Worm (Caenorhabditis elegans): Measurements from ENCODE around the gene F44E2.6.

F44E2.6 gene

DNA sequence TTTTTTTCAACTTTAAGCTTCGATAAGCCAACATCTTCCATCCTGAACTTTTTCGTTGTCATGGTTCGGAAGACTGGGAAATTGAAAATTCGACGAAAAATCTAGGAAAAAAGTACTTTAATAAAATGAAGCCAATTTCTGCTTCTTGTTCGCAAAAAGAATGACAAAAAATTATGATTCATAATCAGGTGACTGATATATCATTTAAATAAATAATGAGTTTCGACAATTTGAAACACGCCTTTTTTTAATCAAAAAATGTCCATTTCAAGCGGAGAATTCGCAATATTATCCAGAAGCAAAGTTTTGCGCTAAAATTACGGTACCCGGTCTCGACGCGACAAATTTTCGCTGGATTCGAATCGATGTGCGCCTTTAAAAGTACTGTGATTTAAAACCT lies at the start of gene F44E2.6:
TSS of gene F44E2.6 (minus strand) at position 101 of the 400 bp plus-strand sequence.
- no peak for TF ChIP-seq him-1 (tag; optimal IDR thresholded peaks at IDR 0.05)
- no peak for TF ChIP-seq W03F9.2 (tag; optimal IDR thresholded peaks at IDR 0.05)
- TF ChIP-seq dao-5 (tag; optimal IDR thresholded peaks at IDR 0.05), result no peak

DNA sequence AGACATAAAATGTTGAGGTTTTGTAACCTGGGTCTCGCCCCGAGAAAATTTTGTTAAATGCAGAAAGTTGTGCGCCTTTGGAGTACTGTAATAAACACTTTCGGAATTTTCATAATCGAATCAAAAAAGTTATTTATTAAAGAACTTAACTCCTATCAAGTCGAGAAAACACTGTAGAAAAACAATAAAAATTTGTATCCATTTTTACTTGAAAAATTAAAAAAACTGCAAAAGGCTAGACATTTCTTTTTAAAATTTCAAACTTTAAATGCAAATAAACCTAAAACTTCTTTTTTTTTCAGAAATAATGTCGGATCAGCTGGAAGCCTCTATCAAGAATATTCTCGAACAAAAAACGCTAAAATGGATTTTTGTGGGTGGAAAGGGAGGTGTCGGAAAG lies 49.8 kb upstream of the F44E2.6 start, which contains the start of gene asna-1:
TSS of gene asna-1 (plus strand) at position 301 of the 400 bp plus-strand sequence.
- TF ChIP-seq dao-5 (tag; optimal IDR thresholded peaks at IDR 0.05) (no peak), W03F9.2 (tag; optimal IDR thresholded peaks at IDR 0.05) (no peak)

ce11 chrIII:8893464-8893863 lies 48.5 kb upstream of the F44E2.6 start, which contains the start of gene ZK637.4:
Gene ZK637.4 (plus strand): TSS chrIII:8893764.
- TF ChIP-seq dao-5 (tag; optimal IDR thresholded peaks at IDR 0.05), result no peak
- TF ChIP-seq him-1 (tag; optimal IDR thresholded peaks at IDR 0.05), result no peak
- no peak for TF ChIP-seq W03F9.2 (tag; optimal IDR thresholded peaks at IDR 0.05)

DNA sequence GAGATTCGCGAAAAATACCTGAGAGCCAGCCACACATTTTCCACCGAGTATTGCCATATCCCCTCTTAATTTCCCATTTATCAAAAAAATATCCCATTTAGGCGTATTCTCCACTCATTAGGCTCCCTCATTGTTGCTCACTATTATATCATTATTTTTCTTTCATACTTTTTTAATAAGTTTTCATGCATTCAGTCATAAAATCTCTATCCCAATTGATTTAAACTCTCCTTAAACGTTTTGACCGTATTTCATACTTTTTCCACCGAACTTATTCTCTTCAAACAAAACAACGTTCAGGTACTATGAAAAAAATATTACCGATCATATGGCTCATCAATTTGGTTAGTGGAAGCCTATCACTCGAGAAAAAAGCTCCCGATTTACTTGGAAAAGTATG lies 44.9 kb upstream of the F44E2.6 start, which contains the start of gene lnkn-1:
TSS of gene lnkn-1 (plus strand) at position 301 of the 400 bp plus-strand sequence.
- no peak for TF ChIP-seq dao-5 (tag; optimal IDR thresholded peaks at IDR 0.05)
- no peak for TF ChIP-seq W03F9.2 (tag; optimal IDR thresholded peaks at IDR 0.05)

DNA sequence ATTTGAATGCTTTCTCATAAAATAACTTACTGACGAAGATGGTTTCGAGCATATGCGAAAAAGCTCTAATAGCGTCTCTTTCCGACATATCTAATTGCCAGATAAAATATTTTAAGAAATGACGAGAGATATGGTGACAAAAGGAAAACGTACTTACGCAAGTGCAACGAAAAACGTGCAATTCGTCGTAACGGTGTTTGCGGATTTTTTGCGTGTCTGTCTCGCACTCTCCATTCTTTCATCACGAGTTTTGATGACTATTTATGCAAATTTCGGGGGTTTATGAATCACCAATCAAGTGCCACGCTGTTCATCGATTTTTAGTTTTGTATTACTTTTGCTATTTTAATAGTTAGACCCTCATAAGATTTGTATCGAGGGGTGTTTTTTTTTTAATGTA lies 43.9 kb upstream of the F44E2.6 start, which contains the start of gene ZK637.14:
TSS of gene ZK637.14 (minus strand) at position 201 of the 400 bp plus-strand sequence.
- no peak for TF ChIP-seq him-1 (tag; optimal IDR thresholded peaks at IDR 0.05)
- no peak for TF ChIP-seq dao-5 (tag; optimal IDR thresholded peaks at IDR 0.05)
- peak; percentile 53 for TF ChIP-seq W03F9.2 (tag; optimal IDR thresholded peaks at IDR 0.05)

DNA sequence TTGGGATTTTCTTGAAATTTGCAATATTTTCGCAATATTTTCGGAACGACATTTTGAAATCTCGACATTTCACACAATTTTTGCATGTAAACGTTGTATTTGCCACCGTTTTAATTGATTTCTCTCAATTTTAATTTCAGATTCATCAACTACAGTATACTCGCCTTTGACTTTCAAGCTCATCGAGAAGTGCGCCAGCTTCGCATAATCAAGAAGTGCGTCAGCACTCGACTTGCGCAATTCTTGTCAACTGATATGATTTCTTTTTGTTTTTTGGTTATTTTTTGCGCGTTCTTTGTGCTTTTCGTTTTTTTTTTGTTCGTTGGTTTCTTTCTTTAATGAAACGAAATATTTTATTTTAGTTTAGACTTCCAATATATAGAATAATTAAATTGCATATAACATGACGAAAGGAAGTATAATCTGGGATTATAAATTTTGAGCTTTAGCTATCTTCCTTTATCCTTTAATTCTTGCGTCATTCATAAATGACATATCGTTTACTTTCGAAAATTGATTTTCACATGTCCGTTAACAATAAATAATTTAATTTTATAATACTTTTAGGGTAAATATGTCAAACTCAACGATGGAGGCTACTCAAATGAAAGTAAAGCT lies 42.3 kb upstream of the F44E2.6 start, which contains the start of gene famh-136:
TSS of gene famh-136 (plus strand) at position 568 of the 618 bp plus-strand sequence.
- TF ChIP-seq him-1 (tag; optimal IDR thresholded peaks at IDR 0.05) (peak; percentile 50), dao-5 (tag; optimal IDR thresholded peaks at IDR 0.05) (no peak), W03F9.2 (tag; optimal IDR thresholded peaks at IDR 0.05) (peak; percentile 94)

- TF ChIP-seq dao-5 (tag; optimal IDR thresholded peaks at IDR 0.05) (no peak), him-1 (tag; optimal IDR thresholded peaks at IDR 0.05) (peak; percentile 2), W03F9.2 (tag; optimal IDR thresholded peaks at IDR 0.05) (no peak)
These were observed 41.3 kb upstream of the F44E2.6 start for ce11 chrIII:8886309-8886708.

- TF ChIP-seq him-1 (tag; optimal IDR thresholded peaks at IDR 0.05) (no peak), W03F9.2 (tag; optimal IDR thresholded peaks at IDR 0.05) (no peak), dao-5 (tag; optimal IDR thresholded peaks at IDR 0.05) (no peak)
These were observed 40.1 kb upstream of the F44E2.6 start, which contains the start of gene svop-1 for ce11 chrIII:8885150-8885549. Gene svop-1 (minus strand): TSS chrIII:8885488.

DNA sequence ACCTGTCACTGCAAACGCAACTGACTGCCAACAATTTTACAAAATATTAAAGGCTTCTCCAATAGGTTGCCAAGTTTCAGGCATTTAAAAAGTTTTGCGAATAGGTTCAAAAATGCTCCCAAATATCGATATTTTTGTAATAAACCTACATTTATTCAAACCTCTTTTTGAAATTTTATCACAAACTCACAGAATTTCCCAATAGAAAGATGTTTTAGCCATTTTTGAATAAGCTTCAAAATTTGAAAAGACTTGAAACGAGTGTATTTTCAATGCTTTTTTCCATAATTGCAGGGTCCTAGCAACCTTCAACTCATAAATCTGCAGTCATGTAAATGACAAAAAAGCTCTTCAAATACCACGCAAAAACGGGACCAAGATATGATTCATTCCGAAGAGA lies 37.3 kb upstream of the F44E2.6 start:
- TF ChIP-seq W03F9.2 (tag; optimal IDR thresholded peaks at IDR 0.05), result no peak

DNA sequence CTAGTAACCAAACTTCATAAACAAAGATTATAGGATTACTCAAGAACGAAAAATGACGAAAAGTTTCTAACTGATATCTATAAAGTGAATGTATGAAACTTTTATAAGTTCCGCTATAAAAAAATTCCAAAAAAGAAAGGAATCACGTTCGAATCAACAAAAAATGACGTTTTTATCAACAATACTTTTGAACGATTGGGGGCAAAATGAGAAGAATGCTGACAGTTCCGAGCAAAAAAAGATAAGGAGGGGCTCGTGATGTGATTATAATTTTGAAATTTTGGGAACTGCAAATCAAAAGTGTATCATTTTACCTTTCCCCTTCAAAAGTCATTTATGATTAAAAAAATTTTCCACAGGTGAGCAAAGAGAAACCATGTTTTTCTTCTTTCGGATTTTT lies 33.9 kb upstream of the F44E2.6 start:
- TF ChIP-seq him-1 (tag; optimal IDR thresholded peaks at IDR 0.05), result no peak
- no peak for TF ChIP-seq W03F9.2 (tag; optimal IDR thresholded peaks at IDR 0.05)
- TF ChIP-seq dao-5 (tag; optimal IDR thresholded peaks at IDR 0.05), result no peak

DNA sequence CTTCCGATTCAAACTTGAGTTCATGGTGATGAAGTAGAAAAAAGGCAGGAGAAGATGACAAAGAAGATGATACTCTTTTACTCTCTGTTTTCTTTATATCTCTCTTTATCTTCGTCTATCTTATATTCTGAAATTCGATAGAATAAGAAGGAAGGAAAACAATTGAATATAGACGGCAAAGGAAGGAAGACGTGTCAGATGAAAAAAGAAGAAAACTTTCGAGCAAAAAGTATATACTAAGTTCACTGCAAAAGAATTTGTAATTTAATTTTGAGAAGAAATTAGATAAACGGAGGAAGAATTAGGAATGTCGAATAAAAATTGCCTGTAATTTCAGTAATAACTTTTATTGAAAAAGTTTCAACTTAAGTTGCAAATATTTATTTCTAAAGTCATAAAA lies 32.0 kb upstream of the F44E2.6 start, which contains the start of gene K01F9.2:
TSS of gene K01F9.2 (minus strand) at position 127 of the 400 bp plus-strand sequence.
- TF ChIP-seq him-1 (tag; optimal IDR thresholded peaks at IDR 0.05) (no peak), W03F9.2 (tag; optimal IDR thresholded peaks at IDR 0.05) (no peak), dao-5 (tag; optimal IDR thresholded peaks at IDR 0.05) (no peak)

DNA sequence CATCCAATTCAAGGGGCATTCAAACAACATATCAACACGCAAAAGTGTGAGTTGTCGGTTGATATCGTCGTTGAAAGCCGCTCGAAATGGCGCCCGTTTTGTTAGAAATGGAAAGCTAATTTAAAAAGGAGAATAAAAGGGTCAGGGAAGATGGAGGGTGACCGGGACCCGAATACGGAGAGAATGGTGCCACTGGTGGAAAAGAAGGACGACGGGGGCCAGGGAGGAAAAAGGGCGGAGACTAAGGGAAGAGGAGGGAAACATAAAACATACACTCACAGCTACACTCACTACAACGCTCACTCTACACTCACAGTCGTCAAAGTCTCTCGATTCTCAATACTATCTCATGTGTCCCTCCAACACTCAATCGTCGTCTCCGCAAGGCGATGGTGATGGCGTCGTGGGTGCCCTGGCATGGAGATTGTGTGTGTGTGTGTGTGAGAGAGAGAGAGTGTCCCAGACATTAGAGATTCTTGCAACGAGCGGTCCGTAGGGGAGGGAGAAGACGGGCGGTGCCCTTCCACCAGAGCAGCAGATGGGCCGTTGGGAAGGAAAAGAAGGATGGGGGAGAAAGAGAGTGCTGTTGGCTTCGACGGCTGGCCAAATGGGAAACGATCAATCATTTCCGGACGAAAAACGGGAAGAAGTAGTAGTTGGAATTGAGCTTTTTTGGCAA lies 29.1 kb upstream of the F44E2.6 start:
- TF ChIP-seq him-1 (tag; optimal IDR thresholded peaks at IDR 0.05) (peak; percentile 86), W03F9.2 (tag; optimal IDR thresholded peaks at IDR 0.05) (no peak)

DNA sequence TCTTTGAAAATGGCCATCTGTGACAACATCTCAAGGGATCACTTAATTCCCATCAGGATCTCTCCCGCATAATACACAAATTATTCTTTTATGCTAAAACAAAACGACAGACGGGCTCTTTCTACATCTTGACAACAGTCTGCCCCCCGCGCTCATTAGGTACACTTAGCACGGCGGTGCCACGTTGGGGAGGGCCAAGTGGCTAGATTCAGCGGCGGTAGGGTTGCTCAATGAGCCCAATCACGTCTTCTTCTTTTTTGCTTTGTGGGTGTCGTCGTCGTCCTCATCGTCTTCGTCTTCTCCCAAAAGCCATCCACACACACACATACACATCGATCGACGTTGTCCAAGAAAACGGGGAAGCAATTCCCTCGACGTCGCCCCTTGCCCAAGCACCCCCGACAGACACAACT lies 28.0 kb upstream of the F44E2.6 start:
- TF ChIP-seq him-1 (tag; optimal IDR thresholded peaks at IDR 0.05) (peak; percentile 60), dao-5 (tag; optimal IDR thresholded peaks at IDR 0.05) (no peak)

DNA sequence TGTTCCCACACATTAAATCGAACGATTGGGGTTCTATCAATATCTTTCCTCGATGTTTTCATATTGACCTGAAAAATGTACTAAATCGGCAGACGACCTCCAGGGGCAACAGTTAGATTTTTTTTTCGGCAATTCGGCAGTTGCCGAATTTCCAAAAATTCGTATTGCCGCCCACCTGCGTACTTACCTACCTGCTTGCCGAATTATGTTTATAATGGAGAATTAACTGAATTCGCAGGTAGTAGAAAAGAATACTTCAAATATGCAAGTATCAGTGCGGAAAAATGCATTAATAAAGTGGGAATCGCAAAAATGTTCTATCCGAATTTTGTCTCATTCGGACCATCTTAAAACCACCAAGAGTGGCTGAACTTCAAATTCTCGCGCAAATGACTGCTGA lies 24.6 kb upstream of the F44E2.6 start:
- TF ChIP-seq W03F9.2 (tag; optimal IDR thresholded peaks at IDR 0.05) (no peak), him-1 (tag; optimal IDR thresholded peaks at IDR 0.05) (no peak), dao-5 (tag; optimal IDR thresholded peaks at IDR 0.05) (no peak)

Measured in whole organism, L4/young adult.